Worm (Caenorhabditis elegans): ENCODE data around the gene T10B10.9.

Gene T10B10.9

DNA sequence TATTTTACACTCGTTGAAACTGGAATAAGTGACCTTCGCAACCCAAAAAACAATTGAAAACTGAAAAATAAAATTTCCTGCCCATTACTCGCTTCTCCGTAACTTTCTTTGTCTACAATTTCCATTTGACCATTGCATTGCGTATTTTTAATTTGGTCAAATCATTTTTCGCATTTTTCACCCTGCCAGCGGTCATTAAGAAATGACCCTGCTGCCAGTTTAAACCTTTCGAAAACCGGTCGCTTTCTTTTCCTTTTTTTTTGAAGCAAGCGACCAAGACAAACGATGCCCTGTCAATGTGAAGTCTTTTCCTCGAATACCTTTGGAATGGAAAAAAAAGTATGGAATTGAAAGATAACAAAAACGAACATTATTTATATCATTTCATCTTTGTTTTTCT is 3.3 kb upstream of the T10B10.9 start:
- TF ChIP-seq lin-40 (tag; optimal IDR thresholded peaks at IDR 0.05): peak; percentile 24
- no peak for TF ChIP-seq snpc-3.4 (tag; optimal IDR thresholded peaks at IDR 0.05)
- peak; percentile 3 for TF ChIP-seq nhr-80 (tag; optimal IDR thresholded peaks at IDR 0.05)
- TF ChIP-seq egrh-3 (GFP tag; IDR thresholded peaks at IDR 0.05): no peak

DNA sequence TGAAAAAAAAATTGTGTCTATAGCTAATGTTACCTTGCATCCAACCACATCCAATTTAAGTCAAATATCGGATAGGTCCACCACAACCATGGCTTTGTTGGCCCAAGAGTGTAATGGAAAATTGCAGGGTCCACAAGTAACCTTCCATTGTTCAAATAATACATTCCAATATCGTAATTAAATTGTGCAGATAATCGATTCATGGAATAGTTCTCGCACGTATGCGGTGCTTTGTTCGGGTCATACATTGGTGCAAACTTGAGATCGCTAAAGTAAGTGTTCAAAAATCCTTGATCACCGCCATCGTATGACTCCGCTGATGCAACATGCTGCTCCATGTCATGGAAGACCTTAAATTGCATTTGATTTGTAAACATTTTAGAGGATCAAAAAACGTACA is 1.1 kb upstream of the T10B10.9 start:
- TF ChIP-seq mcd-1 (GFP tag; IDR thresholded peaks at IDR 0.05): no peak
- no peak for TF ChIP-seq lsl-1 (GFP tag; optimal IDR thresholded peaks at IDR 0.05)
- TF ChIP-seq F10E7.11 (tag; optimal IDR thresholded peaks at IDR 0.05): no peak
- TF ChIP-seq atf-7 (tag; optimal IDR thresholded peaks at IDR 0.05): no peak
- no peak for TF ChIP-seq cebp-1 (GFP tag; IDR thresholded peaks at IDR 0.05)
- no peak for TF ChIP-seq cebp-1 (tag; optimal IDR thresholded peaks at IDR 0.05)
- TF ChIP-seq nhr-90 (tag; optimal IDR thresholded peaks at IDR 0.05): no peak
- no peak for TF ChIP-seq F52B5.7 (tag; optimal IDR thresholded peaks at IDR 0.05)
- no peak for TF ChIP-seq lsy-27 (tag; optimal IDR thresholded peaks at IDR 0.05; ENCODE audit: borderline replicate concordance, insufficient read depth)
- no peak for TF ChIP-seq K12H6.12 (tag; optimal IDR thresholded peaks at IDR 0.05)
- no peak for TF ChIP-seq snpc-3.4 (tag; optimal IDR thresholded peaks at IDR 0.05)

DNA sequence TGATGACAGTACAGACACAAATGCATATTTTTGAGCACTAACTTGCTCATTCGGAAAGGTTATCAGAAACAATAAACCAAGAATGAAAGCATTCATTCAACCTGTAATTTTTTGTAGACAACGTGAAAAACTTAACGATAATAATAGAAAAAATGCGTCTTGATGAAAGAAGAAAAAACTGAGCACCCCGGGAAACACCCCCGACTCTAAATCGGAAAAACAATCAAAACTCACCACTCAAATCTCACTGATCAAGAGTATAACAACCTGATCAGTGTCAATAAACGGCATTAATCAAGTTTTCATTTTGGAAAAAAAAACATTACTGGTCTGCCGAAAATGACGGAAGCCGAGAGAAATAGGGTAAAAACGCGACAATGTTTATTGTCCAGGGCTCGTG is 1.9 kb downstream of the T10B10.9 start, which contains the start of gene T10B10.8:
Gene T10B10.8, minus strand, starts transcription at position 101 of the 400 bp plus-strand sequence.
- TF ChIP-seq ekl-4 (GFP tag; IDR thresholded peaks at IDR 0.05) (no peak), efl-1 (GFP tag; optimal IDR thresholded peaks at IDR 0.05) (no peak), chd-7 (tag; optimal IDR thresholded peaks at IDR 0.05) (no peak), snpc-4 (GFP tag; optimal IDR thresholded peaks at IDR 0.05) (no peak), snpc-4 (tag; optimal IDR thresholded peaks at IDR 0.05) (no peak), lsl-1 (GFP tag; optimal IDR thresholded peaks at IDR 0.05) (no peak), lin-40 (tag; optimal IDR thresholded peaks at IDR 0.05) (no peak), madf-3 (GFP tag; IDR thresholded peaks at IDR 0.05) (no peak), nhr-179 (tag; optimal IDR thresholded peaks at IDR 0.05) (no peak), F37B4.10 (GFP tag; IDR thresholded peaks at IDR 0.05) (no peak), ztf-3 (GFP tag; optimal IDR thresholded peaks at IDR 0.05) (no peak), him-1 (tag; optimal IDR thresholded peaks at IDR 0.05) (no peak), B0261.1 (tag; optimal IDR thresholded peaks at IDR 0.05) (no peak)

DNA sequence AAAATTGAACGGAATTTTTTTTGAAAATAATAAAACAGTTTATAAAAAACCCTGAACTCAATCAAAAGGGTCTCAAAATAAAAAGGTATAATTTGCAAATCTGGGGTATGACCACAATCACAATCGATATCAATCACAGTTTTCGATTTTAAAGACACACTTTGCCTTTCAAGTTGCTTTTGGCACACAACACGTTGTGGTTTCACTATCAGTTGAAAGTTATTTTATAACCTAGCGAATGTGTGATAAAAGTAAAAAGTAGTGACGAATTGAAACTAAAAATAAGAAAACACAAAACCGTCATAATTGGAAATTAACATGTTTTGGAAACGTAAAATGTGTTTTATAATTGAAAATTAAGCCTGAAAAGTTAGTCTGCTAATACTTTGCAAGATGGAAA is 3.5 kb downstream of the T10B10.9 start:
- peak; percentile 80 for TF ChIP-seq nhr-80 (tag; optimal IDR thresholded peaks at IDR 0.05)
- no peak for TF ChIP-seq ztf-22 (GFP tag; optimal IDR thresholded peaks at IDR 0.05)

DNA sequence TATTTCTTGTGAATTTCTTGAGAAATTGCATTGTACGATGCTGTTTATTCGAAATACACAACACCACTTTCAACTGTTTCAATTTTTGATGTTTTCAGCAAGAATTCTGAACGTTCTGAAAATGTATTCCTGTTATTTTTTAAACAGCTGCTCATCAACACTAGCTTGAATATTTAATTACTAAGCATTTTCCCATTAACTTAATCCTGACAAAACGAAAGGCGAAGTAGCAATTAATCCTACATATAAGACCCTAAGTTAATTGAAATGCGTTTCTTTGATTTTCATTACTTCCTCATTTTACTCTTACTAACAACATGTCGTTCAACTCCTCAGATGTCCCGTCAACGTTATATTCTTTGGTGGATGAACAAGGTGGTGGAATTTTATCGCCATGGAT is 4.2 kb downstream of the T10B10.9 start, which contains the start of gene ocr-3:
Gene ocr-3, plus strand, starts transcription at position 301 of the 400 bp plus-strand sequence.
- TF ChIP-seq let-526 (GFP tag; IDR thresholded peaks at IDR 0.05) (no peak), attf-6 (GFP tag; IDR thresholded peaks at IDR 0.05) (no peak), ztf-28 (GFP tag; IDR thresholded peaks at IDR 0.05) (no peak), nhr-90 (tag; optimal IDR thresholded peaks at IDR 0.05) (no peak), Y56A3A.18 (GFP tag; IDR thresholded peaks at IDR 0.05) (no peak), B0261.1 (tag; optimal IDR thresholded peaks at IDR 0.05) (no peak), rec-8 (tag; optimal IDR thresholded peaks at IDR 0.05) (no peak), efl-1 (GFP tag; optimal IDR thresholded peaks at IDR 0.05) (no peak), B0019.2 (GFP tag; conservative IDR thresholded peaks at IDR 0.05) (no peak), aptf-3 (GFP tag; IDR thresholded peaks at IDR 0.05) (no peak), zfh-2 (GFP tag; conservative IDR thresholded peaks at IDR 0.05) (no peak), ceh-100 (GFP tag; IDR thresholded peaks at IDR 0.05) (no peak), hmg-1.2 (GFP tag; IDR thresholded peaks at IDR 0.05) (no peak), egrh-3 (GFP tag; IDR thresholded peaks at IDR 0.05) (no peak), hmg-20 (GFP tag; IDR thresholded peaks at IDR 0.05) (no peak), F37B4.10 (GFP tag; IDR thresholded peaks at IDR 0.05) (no peak), hlh-12 (tag; optimal IDR thresholded peaks at IDR 0.05) (no peak), cebp-2 (GFP tag; IDR thresholded peaks at IDR 0.05) (no peak)
